Fruit fly (Drosophila melanogaster) whole organism, prepupa: ENCODE data around the gene CG14137.
A peak's percentile ranks its signal among the peaks of the same experiment; 100 is the strongest.

Experiments
- Blimp-1 ChIP-seq: fragments of 200-800 bp; sonication (Bioruptor generic); optimal IDR thresholded peaks from 3 replicates; lab custom pipeline; 2017; ENCODE audit warnings: missing biosample characterization, missing genetic modification characterization, mild to moderate bottlenecking, moderate library complexity, missing genetic modification reagents
- CG10631 ChIP-seq: fragments of 200-800 bp; sonication (Bioruptor generic); optimal IDR thresholded peaks from 2 replicates; lab custom pipeline; 2016; ENCODE audit warnings: missing biosample characterization, missing genetic modification characterization
- CG10669 ChIP-seq: fragments of 200-800 bp; sonication (Bioruptor generic); optimal IDR thresholded peaks from 3 replicates; lab custom pipeline; 2018; ENCODE audit warnings: missing biosample characterization, mild to moderate bottlenecking, missing genetic modification characterization, moderate library complexity
- CG11294 ChIP-seq: fragments of 200-800 bp; sonication (Bioruptor generic); IDR thresholded peaks from 2 replicates; pipeline ENCODE4 v1.3.6; 2022; ENCODE audit warnings: missing biosample characterization, missing genetic modification characterization
- CG11902 ChIP-seq: fragments of 200-800 bp; sonication (Bioruptor generic); optimal IDR thresholded peaks from 3 replicates; lab custom pipeline; 2016; ENCODE audit warnings: missing biosample characterization, missing genetic modification characterization
- CG1621 ChIP-seq: fragments of 200-800 bp; sonication (Bioruptor generic); optimal IDR thresholded peaks from 3 replicates; lab custom pipeline; 2018; ENCODE audit warnings: missing biosample characterization, mild to moderate bottlenecking, missing genetic modification characterization
- CG3032 ChIP-seq: fragments of 200-800 bp; optimal IDR thresholded peaks from 2 replicates; lab custom pipeline; 2019; ENCODE audit warnings: missing biosample characterization, mild to moderate bottlenecking, missing genetic modification characterization, moderate library complexity
- CG34406 ChIP-seq: fragments of 200-800 bp; sonication (Bioruptor generic); optimal IDR thresholded peaks from 3 replicates; lab custom pipeline; 2016; ENCODE audit warnings: missing biosample characterization, missing genetic modification characterization
- CG3919 ChIP-seq: fragments of 200-800 bp; sonication (Bioruptor generic); optimal IDR thresholded peaks from 3 replicates; lab custom pipeline; 2016; ENCODE audit warnings: missing biosample characterization, missing genetic modification characterization
- CG4318 ChIP-seq: fragments of 200-800 bp; sonication (Bioruptor generic); optimal IDR thresholded peaks from 3 replicates; lab custom pipeline; 2017; ENCODE audit warnings: missing biosample characterization, mild to moderate bottlenecking, missing genetic modification characterization
- CG6276 ChIP-seq: fragments of 200-800 bp; sonication (Bioruptor generic); optimal IDR thresholded peaks from 2 replicates; lab custom pipeline; 2017; ENCODE audit warnings: missing biosample characterization, mild to moderate bottlenecking, missing genetic modification characterization
- CG6792 ChIP-seq: fragments of 200-800 bp; sonication (Bioruptor generic); optimal IDR thresholded peaks from 3 replicates; lab custom pipeline; 2016; ENCODE audit warnings: missing biosample characterization, missing genetic modification characterization
- CG6808 ChIP-seq: fragments of 200-800 bp; sonication (Bioruptor generic); optimal IDR thresholded peaks from 3 replicates; lab custom pipeline; 2017; ENCODE audit warnings: missing biosample characterization, missing genetic modification characterization, mild to moderate bottlenecking, moderate library complexity, missing genetic modification reagents
- CG6854 ChIP-seq: fragments of 200-800 bp; sonication (Bioruptor generic); optimal IDR thresholded peaks from 2 replicates; lab custom pipeline; 2017; ENCODE audit warnings: missing biosample characterization, mild to moderate bottlenecking, missing genetic modification characterization
- CG7368 ChIP-seq: fragments of 200-800 bp; sonication (Bioruptor generic); optimal IDR thresholded peaks from 3 replicates; lab custom pipeline; 2016; ENCODE audit warnings: missing biosample characterization, missing genetic modification characterization
- CG8319 ChIP-seq: fragments of 200-800 bp; sonication (Bioruptor generic); optimal IDR thresholded peaks from 3 replicates; lab custom pipeline; 2016; ENCODE audit warnings: missing biosample characterization, missing genetic modification characterization
- CG8632 ChIP-seq: fragments of 200-800 bp; sonication (Bioruptor generic); optimal IDR thresholded peaks from 3 replicates; lab custom pipeline; 2016; ENCODE audit warnings: missing biosample characterization, missing genetic modification characterization
- CG9139 ChIP-seq: fragments of 200-800 bp; sonication (Bioruptor generic); optimal IDR thresholded peaks from 3 replicates; lab custom pipeline; 2017; ENCODE audit warnings: missing biosample characterization, mild to moderate bottlenecking, missing genetic modification characterization
- Eip75B ChIP-seq: fragments of 200-800 bp; sonication (Bioruptor generic); optimal IDR thresholded peaks from 3 replicates; lab custom pipeline; 2016; ENCODE audit warnings: missing biosample characterization, missing genetic modification characterization
- Eip78C ChIP-seq: fragments of 200-800 bp; sonication (Bioruptor generic); peaks from one replicate; lab custom pipeline; 2016; ENCODE audit warnings: missing biosample characterization, missing genetic modification characterization
- Eip93F ChIP-seq: fragments of 200-800 bp; sonication (Bioruptor generic); optimal IDR thresholded peaks from 2 replicates; lab custom pipeline; 2016; ENCODE audit warnings: missing biosample characterization, mild to moderate bottlenecking, missing genetic modification characterization
- Ets21C ChIP-seq: fragments of 200-800 bp; sonication (Bioruptor generic); optimal IDR thresholded peaks from 3 replicates; lab custom pipeline; 2016; ENCODE audit warnings: missing biosample characterization, missing genetic modification characterization
- Ets96B ChIP-seq: fragments of 200-800 bp; optimal IDR thresholded peaks from 2 replicates; lab custom pipeline; 2019; ENCODE audit warnings: missing biosample characterization, mild to moderate bottlenecking, missing genetic modification characterization, moderate library complexity
- Hr38 ChIP-seq: sonication (Bioruptor generic); optimal IDR thresholded peaks from 2 replicates; lab custom pipeline; 2016; ENCODE audit warnings: missing biosample characterization, missing genetic modification characterization
- Hr39 ChIP-seq: fragments of 200-800 bp; sonication (Bioruptor generic); optimal IDR thresholded peaks from 2 replicates; lab custom pipeline; 2016; ENCODE audit warnings: missing biosample characterization, missing genetic modification characterization
- Hr4 ChIP-seq: fragments of 200-800 bp; sonication (Bioruptor generic); optimal IDR thresholded peaks from 3 replicates; lab custom pipeline; 2016; ENCODE audit warnings: missing biosample characterization, missing genetic modification characterization
- Lpt ChIP-seq: fragments of 200-800 bp; sonication (Bioruptor generic); optimal IDR thresholded peaks from 3 replicates; lab custom pipeline; 2016; ENCODE audit warnings: missing biosample characterization, missing genetic modification characterization
- OdsH ChIP-seq: fragments of 200-800 bp; sonication (Bioruptor generic); optimal IDR thresholded peaks from 3 replicates; lab custom pipeline; 2016; ENCODE audit warnings: missing biosample characterization, missing genetic modification characterization
- Smox ChIP-seq: fragments of 200-800 bp; sonication (Bioruptor generic); optimal IDR thresholded peaks from 3 replicates; lab custom pipeline; 2016; ENCODE audit warnings: missing biosample characterization, missing genetic modification characterization
- Sox102F ChIP-seq: fragments of 200-800 bp; sonication (Bioruptor generic); optimal IDR thresholded peaks from 2 replicates; lab custom pipeline; 2016; ENCODE audit warnings: missing biosample characterization, mild to moderate bottlenecking, missing genetic modification characterization
- Sox14 ChIP-seq: fragments of 200-800 bp; sonication (Bioruptor generic); optimal IDR thresholded peaks from 3 replicates; lab custom pipeline; 2016; ENCODE audit warnings: missing biosample characterization, missing genetic modification characterization
- Sox15 ChIP-seq: fragments of 200-800 bp; sonication (Bioruptor generic); optimal IDR thresholded peaks from 3 replicates; lab custom pipeline; 2016; ENCODE audit warnings: missing biosample characterization, missing genetic modification characterization
- achi ChIP-seq: fragments of 200-800 bp; sonication (Bioruptor generic); optimal IDR thresholded peaks from 3 replicates; lab custom pipeline; 2016; ENCODE audit warnings: missing biosample characterization, missing genetic modification characterization
- cyc ChIP-seq: fragments of 200-800 bp; sonication (Bioruptor generic); optimal IDR thresholded peaks from 3 replicates; lab custom pipeline; 2016; ENCODE audit warnings: missing biosample characterization, missing genetic modification characterization
- dac ChIP-seq: fragments of 200-800 bp; sonication (Bioruptor generic); optimal IDR thresholded peaks from 2 replicates; lab custom pipeline; 2017; ENCODE audit warnings: missing biosample characterization, mild to moderate bottlenecking, missing genetic modification characterization
- dsx ChIP-seq: fragments of 200-800 bp; optimal IDR thresholded peaks from 3 replicates; lab custom pipeline; 2019; ENCODE audit warnings: missing biosample characterization, mild to moderate bottlenecking, missing genetic modification characterization, moderate library complexity; ENCODE audit not compliant: poor library complexity, severe bottlenecking
- eg ChIP-seq: fragments of 200-800 bp; sonication (Bioruptor generic); IDR thresholded peaks from 3 replicates; pipeline ENCODE4 v1.3.6; 2022; ENCODE audit warnings: missing biosample characterization, missing genetic modification characterization
- esn ChIP-seq: fragments of 200-800 bp; sonication (Bioruptor generic); optimal IDR thresholded peaks from 2 replicates; lab custom pipeline; 2016; ENCODE audit warnings: missing biosample characterization, mild to moderate bottlenecking, missing genetic modification characterization, moderate library complexity
- fd59A ChIP-seq: fragments of 200-800 bp; sonication (Bioruptor generic); optimal IDR thresholded peaks from 2 replicates; lab custom pipeline; 2017; ENCODE audit warnings: missing biosample characterization, mild to moderate bottlenecking, missing genetic modification characterization, missing genetic modification reagents
- fkh ChIP-seq: fragments of 200-800 bp; sonication (Bioruptor generic); optimal IDR thresholded peaks from 3 replicates; lab custom pipeline; 2017; ENCODE audit warnings: missing biosample characterization, mild to moderate bottlenecking, missing genetic modification characterization, moderate library complexity
- lz ChIP-seq: fragments of 200-800 bp; sonication (Bioruptor generic); optimal IDR thresholded peaks from 3 replicates; lab custom pipeline; 2016; ENCODE audit warnings: missing biosample characterization, missing genetic modification characterization
- net ChIP-seq: fragments of 200-800 bp; sonication (Bioruptor generic); optimal IDR thresholded peaks from 3 replicates; lab custom pipeline; 2016; ENCODE audit warnings: missing biosample characterization, missing genetic modification characterization
- pdm3 ChIP-seq: fragments of 200-800 bp; sonication (Bioruptor generic); optimal IDR thresholded peaks from 3 replicates; lab custom pipeline; 2016; ENCODE audit warnings: missing biosample characterization, missing genetic modification characterization
- salr ChIP-seq, 2 experiments: fragments of 200-800 bp; sonication (Bioruptor generic); optimal IDR thresholded peaks; 3 replicates each; lab custom pipeline; 2016 to 2018; ENCODE audit warnings: missing biosample characterization in 2 of 2, missing genetic modification characterization in 2 of 2, mild to moderate bottlenecking in 1 of 2
- ss ChIP-seq, 2 experiments: fragments of 200-800 bp; sonication (Bioruptor generic); optimal IDR thresholded peaks; 2 replicates in 1 of 2; 3 replicates in 1 of 2; lab custom pipeline; 2017 to 2018; ENCODE audit warnings: mild to moderate bottlenecking in 2 of 2, missing biosample characterization in 2 of 2, missing genetic modification characterization in 2 of 2, moderate library complexity in 1 of 2
- svp ChIP-seq: fragments of 200-800 bp; sonication (Bioruptor generic); peaks from one replicate; lab custom pipeline; 2016; ENCODE audit warnings: missing biosample characterization, missing genetic modification characterization
- topi ChIP-seq: fragments of 200-800 bp; sonication (Bioruptor generic); optimal IDR thresholded peaks from 3 replicates; lab custom pipeline; 2016; ENCODE audit warnings: missing biosample characterization, missing genetic modification characterization

Gene CG14137

dm6 chr3L:11630684-11631083, 30.8 kb upstream of the CG14137 start:
- no peak for TF ChIP-seq salr (GFP tag; optimal IDR thresholded peaks at IDR 0.05; lab: Kevin White, UChicago)
- TF ChIP-seq esn (GFP tag; lab: Kevin White, UChicago): peak; percentile 9
- peak; percentile 24 for TF ChIP-seq lz (GFP tag; lab: Kevin White, UChicago)

- no peak for TF ChIP-seq CG9139 (GFP tag; lab: Kevin White, UChicago)
- TF ChIP-seq fd59A (GFP tag; lab: Kevin White, UChicago): no peak
- no peak for TF ChIP-seq CG6854 (GFP tag; lab: Kevin White, UChicago)
- no peak for TF ChIP-seq Blimp-1 (GFP tag; lab: Kevin White, UChicago)
- no peak for TF ChIP-seq Ets21C
- no peak for TF ChIP-seq Eip93F (GFP tag; lab: Kevin White, UChicago)
- TF ChIP-seq CG11902 (GFP tag; lab: Kevin White, UChicago): no peak
- TF ChIP-seq OdsH (GFP tag; lab: Kevin White, UChicago): peak; percentile 4
- peak; percentile 39 for TF ChIP-seq Eip78C (GFP tag; lab: Kevin White, UChicago)
- TF ChIP-seq svp (GFP tag; lab: Kevin White, UChicago): peak; percentile 68
- no peak for TF ChIP-seq Ets96B (tag; lab: Kevin White, UChicago)
- TF ChIP-seq Sox15 (GFP tag; lab: Kevin White, UChicago): no peak
- no peak for TF ChIP-seq eg
- TF ChIP-seq esn (GFP tag; lab: Kevin White, UChicago): peak; percentile 44
- no peak for TF ChIP-seq CG11294
- peak; percentile 48 for TF ChIP-seq fkh (GFP tag; lab: Kevin White, UChicago)
- TF ChIP-seq CG3919 (GFP tag; lab: Kevin White, UChicago): no peak
- no peak for TF ChIP-seq CG1621 (tag; lab: Kevin White, UChicago)
- no peak for TF ChIP-seq pdm3 (GFP tag; lab: Kevin White, UChicago)
- TF ChIP-seq Hr39: no peak
- no peak for TF ChIP-seq Sox14 (GFP tag; lab: Kevin White, UChicago)
- peak; percentile 4 for TF ChIP-seq Hr4 (GFP tag; lab: Kevin White, UChicago)
- no peak for TF ChIP-seq CG6792 (GFP tag; lab: Kevin White, UChicago)
- TF ChIP-seq Hr38 (GFP tag; lab: Kevin White, UChicago): no peak
- TF ChIP-seq Eip75B (GFP tag; lab: Kevin White, UChicago): no peak
- TF ChIP-seq lz (GFP tag; lab: Kevin White, UChicago): peak; percentile 11
- TF ChIP-seq Lpt (GFP tag; lab: Kevin White, UChicago): no peak
- no peak for TF ChIP-seq CG8319
- no peak for TF ChIP-seq CG6808
- TF ChIP-seq ss (GFP tag; optimal IDR thresholded peaks at IDR 0.05; lab: Kevin White, UChicago): peak; percentile 27 to 41
- TF ChIP-seq CG34406 (GFP tag; lab: Kevin White, UChicago): no peak
- no peak for TF ChIP-seq CG10669 (GFP tag; lab: Kevin White, UChicago)
- no peak for TF ChIP-seq CG10631 (GFP tag; lab: Kevin White, UChicago)
- no peak for TF ChIP-seq Sox102F
- no peak for TF ChIP-seq Smox (GFP tag; lab: Kevin White, UChicago)
- TF ChIP-seq CG7368 (GFP tag; lab: Kevin White, UChicago): no peak
- no peak for TF ChIP-seq dac
- no peak for TF ChIP-seq CG4318 (GFP tag; lab: Kevin White, UChicago)
- TF ChIP-seq cyc (GFP tag; lab: Kevin White, UChicago): no peak
- TF ChIP-seq CG8632 (GFP tag; lab: Kevin White, UChicago): no peak
- peak; percentile 11 for TF ChIP-seq dsx (GFP tag; lab: Kevin White, UChicago)
- no peak for TF ChIP-seq net (GFP tag; lab: Kevin White, UChicago)
- TF ChIP-seq achi (GFP tag; lab: Kevin White, UChicago): no peak
- no peak for TF ChIP-seq topi
- peak; percentile 6 for TF ChIP-seq CG3032 (tag; lab: Kevin White, UChicago)
- TF ChIP-seq CG6276 (GFP tag; lab: Kevin White, UChicago): no peak
- TF ChIP-seq, all 60 proteins: peak for 10
These were observed 28.1 kb upstream of the CG14137 start, which contains the start of gene Apt1 for dm6 chr3L:11627819-11628483. Gene Apt1, plus strand, starts transcription at chr3L:11628037.
